Fruit fly (Drosophila melanogaster): Measurements from ENCODE around the gene Unc-115b.
"Not testable (repeated sequence)": the region's sequence is repeated elsewhere in the genome, so short reads cannot be mapped to it uniquely, and the experiment has no call there.

Gene Unc-115b

DNA sequence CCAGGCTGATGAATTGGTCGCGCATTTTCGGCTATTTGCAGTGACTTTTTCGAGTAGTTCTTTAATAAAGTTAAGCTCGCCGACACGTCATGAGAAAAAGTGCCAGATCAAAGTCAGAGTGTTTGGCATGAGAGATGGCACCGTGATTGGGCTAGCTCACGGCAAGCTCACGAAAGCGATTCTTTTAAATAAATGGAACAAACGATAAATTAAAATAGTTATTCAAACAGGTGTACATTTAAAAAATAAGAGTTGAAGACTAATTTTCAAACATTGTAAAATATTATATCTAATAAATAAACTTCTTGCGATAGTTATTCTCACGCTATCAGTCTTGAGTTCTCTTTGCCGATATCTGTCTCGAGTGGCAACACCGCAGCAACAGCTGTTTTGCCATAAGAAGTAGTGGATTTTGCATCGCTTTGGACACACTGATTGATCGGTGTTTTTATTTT lies at the start of gene Unc-115b, which contains the start of the genes p24-2 and CG32939:
TSS of gene Unc-115b (minus strand) at position 101 of the 455 bp plus-strand sequence.
TSS of gene p24-2 (minus strand) at position 120 of the 455 bp plus-strand sequence.
TSS of gene CG32939 (plus strand) at position 405 of the 455 bp plus-strand sequence.
- not testable (repeated sequence) for TF ChIP-seq CTCF, CG8478 (optimal IDR thresholded peaks at IDR 0.05)

DNA sequence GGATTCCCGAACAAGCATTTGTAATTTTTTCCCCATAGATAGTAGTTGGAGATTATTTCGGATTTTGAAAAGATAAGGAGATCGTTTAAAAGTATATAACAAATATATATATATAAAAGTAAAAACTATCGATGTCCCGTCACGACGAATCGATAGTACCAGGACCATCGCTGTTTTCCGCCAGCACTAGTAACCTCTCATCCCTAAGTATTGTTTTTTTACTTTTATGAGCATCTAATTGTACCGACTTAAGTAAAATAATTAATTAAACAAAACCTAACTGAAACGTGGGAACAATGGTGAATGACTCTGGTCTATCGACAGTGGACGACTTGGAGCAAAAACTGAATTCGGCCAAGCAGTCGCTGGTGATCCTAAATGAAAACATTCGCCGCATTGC lies 48.1 kb upstream of the Unc-115b start, which contains the start of gene Pnn:
TSS of gene Pnn (plus strand) at position 187 of the 400 bp plus-strand sequence.
- TF ChIP-seq CG8478 (optimal IDR thresholded peaks at IDR 0.05): no peak
- TF ChIP-seq CTCF (optimal IDR thresholded peaks at IDR 0.05): no peak

DNA sequence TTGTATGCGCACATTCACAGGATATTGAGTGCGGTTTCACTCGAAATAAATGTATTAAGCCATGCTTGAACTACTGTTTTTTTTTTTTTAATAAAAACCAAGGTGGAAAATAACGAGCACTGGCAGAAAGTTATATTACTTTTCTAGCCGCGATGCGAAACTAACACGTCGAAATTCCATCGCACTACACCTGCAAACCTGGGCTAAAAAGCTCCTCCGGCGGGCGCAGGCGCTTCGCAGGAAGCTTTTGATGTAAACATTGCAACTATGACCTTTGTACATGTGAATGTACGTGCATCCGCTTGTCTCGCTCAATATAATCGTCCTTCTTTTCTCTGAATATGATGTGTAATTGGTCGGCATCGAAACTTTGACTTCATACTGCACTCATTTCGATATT lies 47.2 kb upstream of the Unc-115b start, which contains the start of gene side-VII:
TSS of gene side-VII (minus strand) at position 187 of the 400 bp plus-strand sequence.
- TF ChIP-seq CG8478 (optimal IDR thresholded peaks at IDR 0.05) (no peak), CTCF (optimal IDR thresholded peaks at IDR 0.05) (no peak)

DNA sequence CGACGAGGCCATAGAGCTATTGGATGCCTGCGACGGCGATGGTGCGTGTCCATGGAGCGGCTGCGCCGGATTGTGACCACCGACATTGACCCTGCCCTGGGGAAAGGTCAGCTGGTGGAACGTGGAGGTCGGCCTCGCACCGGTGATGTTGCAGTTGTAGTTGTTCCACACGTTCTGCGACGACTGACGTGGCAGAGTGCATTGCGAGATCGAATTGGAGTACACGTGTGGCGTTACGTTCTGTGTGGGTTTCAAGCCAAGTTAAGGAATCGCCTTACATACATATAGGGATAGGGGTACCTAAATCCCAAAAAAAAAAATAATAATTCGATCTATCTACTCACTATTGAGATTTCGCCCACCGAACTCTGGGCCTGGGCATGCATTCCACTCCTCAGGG lies 42.6 kb upstream of the Unc-115b start:
- TF ChIP-seq CG8478 (optimal IDR thresholded peaks at IDR 0.05) (no peak), CTCF (optimal IDR thresholded peaks at IDR 0.05) (no peak)

DNA sequence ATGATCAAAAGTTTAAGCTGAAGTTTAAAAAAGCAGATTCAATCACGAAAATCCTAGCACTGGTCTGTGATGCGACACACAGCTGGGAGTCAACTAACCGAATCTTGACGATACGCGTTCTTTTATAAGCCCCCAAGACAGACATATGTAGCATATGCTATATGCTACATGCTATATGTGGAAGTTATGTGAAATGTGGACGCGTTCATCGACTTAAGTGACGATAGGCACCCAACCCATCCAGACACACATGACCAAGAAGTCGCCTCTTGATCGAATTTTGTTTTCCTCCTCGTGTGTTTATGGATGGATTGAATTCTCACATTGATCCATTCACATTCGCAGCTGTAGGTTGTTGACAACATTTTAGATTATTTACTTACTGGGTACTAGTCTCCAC lies 40.6 kb upstream of the Unc-115b start, which contains the start of gene alphaTub85E:
TSS of gene alphaTub85E (minus strand) at position 101 of the 400 bp plus-strand sequence.
- TF ChIP-seq CG8478 (optimal IDR thresholded peaks at IDR 0.05): no peak
- TF ChIP-seq CTCF (optimal IDR thresholded peaks at IDR 0.05): no peak

DNA sequence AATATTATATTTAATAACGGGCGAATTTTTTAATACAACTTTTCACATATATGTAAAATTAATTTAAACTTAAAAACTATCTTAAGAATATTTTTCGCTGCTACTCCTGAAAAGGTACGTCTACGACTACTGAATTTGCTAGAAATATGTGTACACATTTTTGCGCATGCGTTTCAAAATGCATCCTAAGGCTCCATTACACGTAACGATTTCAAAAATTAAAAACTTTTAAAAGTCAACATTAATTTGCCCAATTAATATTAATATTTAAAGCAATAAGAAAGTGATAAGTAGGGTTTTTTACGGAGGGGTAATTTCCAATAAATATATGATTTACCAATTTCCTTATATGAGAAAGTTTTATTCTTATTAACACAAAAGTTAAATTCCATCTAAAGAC lies 38.2 kb upstream of the Unc-115b start, which contains the start of gene FoxP:
TSS of gene FoxP (minus strand) at position 89 of the 400 bp plus-strand sequence.
- no peak for TF ChIP-seq CG8478 (optimal IDR thresholded peaks at IDR 0.05)
- TF ChIP-seq CTCF (optimal IDR thresholded peaks at IDR 0.05): no peak

DNA sequence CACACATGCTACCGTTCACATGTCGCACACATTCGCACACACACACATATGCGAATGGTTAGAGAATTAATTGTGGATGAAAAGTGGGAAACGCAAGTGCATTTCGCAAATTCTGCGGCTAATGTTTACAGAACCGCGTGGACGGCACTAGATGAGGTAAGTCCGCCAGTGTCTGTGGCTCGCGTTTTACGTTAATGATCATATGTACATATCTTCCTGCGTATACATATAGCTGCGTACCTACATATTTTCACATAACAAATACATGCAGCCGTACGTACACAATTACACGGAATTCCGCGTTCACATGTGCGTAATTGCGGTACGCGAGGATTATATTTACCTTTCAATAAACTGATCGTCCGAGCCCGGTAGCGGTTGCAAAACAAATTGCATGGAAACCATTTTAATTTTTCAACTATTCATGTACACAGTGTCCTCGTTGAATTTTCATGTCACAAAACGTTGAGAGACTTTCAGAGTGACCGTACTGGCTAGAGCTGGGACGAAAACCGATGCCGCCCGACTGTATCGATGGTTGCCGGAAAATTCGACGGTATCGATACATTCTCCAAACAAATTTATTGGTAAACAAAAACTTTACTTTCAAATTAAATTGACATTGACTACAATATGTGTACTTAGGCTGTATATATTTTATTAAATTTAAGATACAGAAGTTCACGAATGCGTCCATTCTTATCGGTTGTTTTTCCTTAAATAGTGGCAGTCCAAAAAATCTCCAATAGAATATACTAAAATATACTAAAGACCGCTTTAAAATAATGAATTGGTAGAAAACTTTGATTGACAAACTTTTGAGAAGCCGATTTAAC lies 32.8 kb upstream of the Unc-115b start, which contains the start of gene hyd:
TSS of gene hyd (minus strand) at position 495 of the 836 bp plus-strand sequence.
- TF ChIP-seq CG8478 (optimal IDR thresholded peaks at IDR 0.05) (no peak), CTCF (optimal IDR thresholded peaks at IDR 0.05) (no peak)

DNA sequence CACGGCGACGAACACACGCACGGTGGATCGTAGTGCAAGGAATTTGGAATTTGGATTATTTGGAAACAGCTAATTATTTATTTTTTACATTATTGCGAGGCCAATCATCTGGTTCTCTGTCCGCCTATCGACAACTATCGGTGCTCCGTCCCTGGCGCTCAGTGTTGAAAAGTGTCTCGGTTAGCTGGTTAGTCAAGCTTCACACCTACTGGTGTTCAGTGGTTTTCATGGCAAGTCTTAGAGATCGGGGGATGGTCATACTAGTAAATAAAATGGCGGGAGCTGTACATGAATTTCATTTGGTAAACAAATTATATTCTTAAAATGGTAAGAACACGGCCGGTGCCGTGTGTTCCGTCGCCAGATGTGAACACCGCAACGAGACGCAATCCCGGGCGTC lies 18.3 kb upstream of the Unc-115b start, which contains the start of the genes trbd and dmt:
TSS of gene trbd (minus strand) at position 152 of the 400 bp plus-strand sequence.
TSS of gene dmt (plus strand) at position 257 of the 400 bp plus-strand sequence.
- TF ChIP-seq CTCF (optimal IDR thresholded peaks at IDR 0.05) (peak; percentile 44 to 65), CG8478 (optimal IDR thresholded peaks at IDR 0.05) (no peak)

DNA sequence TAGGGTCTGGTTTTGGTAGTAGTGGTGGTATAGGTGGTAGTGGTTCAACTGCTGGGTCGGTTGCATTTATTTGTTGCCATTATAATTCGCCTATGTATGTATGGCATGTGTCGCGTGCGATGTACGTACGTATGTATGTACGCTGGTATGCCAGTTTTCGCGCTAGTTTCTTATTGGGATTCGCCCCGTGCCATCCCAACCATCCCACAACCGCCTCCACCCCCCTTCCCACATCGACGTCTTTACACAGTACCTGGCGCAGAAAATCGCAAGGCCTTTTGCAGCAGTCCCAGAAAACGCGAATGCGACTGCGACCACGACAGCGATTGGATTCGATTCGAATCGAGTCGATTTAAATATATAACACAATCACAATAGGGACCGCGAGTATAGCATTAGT lies 17.7 kb upstream of the Unc-115b start:
- TF ChIP-seq CTCF (optimal IDR thresholded peaks at IDR 0.05) (no peak), CG8478 (optimal IDR thresholded peaks at IDR 0.05) (no peak)

DNA sequence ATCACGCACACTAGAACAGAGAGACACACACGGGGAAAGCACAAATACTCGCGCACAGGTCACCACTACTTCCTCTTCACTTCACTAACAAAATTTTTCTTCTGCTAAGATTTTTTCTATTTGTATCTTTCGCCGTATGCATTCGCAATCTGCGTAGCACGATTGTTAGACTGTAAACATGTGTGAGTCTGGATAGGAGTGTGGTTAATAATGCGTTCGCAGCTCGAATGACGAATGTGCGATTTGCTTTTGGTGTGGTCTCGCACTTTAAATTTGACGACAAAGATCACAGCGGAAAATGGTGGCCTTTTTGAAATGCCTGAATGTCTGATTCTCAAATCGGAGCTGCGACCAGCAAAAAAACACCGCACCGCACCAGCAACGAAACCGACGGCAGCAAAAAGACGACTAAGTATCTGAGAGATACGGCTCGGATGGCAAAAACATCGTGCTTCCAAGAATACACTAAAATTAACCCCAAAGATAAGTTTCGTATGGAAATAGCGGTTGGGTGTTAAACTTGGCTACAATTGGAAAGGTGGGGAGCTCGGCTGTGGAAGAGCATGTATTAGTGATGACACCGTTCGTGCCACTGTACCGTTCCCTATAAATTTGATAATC lies 12.5 kb upstream of the Unc-115b start, which contains the start of gene Unc-115a:
TSS of gene Unc-115a (minus strand) at position 410 of the 621 bp plus-strand sequence.
- TF ChIP-seq CG8478 (optimal IDR thresholded peaks at IDR 0.05): no peak
- peak; percentile 69 to 72 for TF ChIP-seq CTCF (optimal IDR thresholded peaks at IDR 0.05)

DNA sequence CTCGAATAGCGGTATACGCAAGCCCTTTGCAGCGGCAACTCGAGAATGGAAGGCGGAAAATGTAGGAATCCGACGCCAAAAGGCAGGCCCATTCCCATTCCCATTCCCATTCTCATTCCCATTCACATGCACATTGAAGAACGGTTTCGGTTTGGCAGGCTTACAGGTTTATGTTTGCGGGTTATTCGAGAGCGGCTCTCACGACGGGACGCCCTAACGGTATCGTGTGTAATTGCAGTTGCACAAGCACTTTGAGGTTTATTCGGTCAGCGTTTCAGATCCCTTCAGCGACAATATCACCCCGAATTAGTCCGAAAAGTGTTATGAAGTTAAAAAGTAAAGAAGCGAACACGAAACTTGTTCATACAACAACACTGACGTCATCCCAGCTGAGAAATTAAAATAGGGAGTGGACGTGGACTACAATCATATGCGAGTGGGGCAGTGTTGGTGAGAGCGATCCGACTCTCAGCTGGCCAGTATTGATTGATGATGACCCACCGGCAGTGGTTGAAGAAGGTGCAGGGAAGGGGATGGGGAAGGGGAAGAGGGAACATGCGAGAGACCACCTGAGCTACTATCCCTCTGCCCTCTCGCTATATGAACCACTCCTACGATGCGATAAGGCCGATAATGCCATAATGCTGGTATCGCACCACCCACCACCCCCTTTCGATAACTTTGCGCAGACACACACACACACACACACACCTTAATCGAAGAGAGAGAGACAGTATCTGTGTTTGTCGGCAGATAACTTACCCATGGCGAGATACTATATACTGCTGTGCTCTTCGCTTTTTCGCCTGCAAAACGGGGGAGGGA lies 11.8 kb upstream of the Unc-115b start:
- no peak for TF ChIP-seq CG8478 (optimal IDR thresholded peaks at IDR 0.05)
- no peak for TF ChIP-seq CTCF (optimal IDR thresholded peaks at IDR 0.05)

DNA sequence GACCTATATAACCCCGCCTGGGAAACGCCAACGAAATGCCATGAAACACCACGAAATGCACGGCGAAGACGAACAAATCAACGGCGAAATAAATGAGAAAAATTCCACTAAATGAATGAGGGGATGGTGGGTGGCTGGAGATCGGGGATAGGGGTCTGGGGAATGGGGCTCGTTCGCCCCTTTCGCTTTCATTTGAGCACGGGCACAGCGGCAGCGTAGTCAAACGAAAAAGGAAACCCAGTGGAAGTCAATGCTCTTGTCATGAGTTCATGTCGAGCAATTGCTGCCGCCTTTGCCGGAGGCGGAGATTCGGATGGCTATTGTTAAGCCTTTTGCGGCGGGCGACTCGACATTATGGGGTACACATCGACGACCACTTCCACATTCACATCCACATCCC lies 10.7 kb upstream of the Unc-115b start:
- TF ChIP-seq CTCF (optimal IDR thresholded peaks at IDR 0.05): no peak
- no peak for TF ChIP-seq CG8478 (optimal IDR thresholded peaks at IDR 0.05)

DNA sequence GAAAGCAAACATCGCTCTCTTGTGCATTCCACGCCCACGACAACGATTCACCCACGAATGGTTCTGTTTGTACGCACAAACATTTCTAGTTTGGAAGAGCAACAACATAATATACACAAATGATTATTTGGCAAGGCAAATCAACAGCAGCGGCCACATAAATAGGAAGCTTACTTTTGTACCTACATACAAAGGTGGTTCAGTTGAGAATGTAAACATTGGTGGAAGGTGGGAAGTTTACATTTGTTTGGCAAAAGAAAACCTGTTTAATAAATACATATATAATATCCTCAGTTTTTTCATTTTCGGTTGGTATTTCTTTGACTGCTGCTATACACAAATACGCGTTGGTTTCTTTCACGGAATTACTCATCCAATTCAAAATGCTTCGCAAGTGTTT lies 10.0 kb upstream of the Unc-115b start:
- TF ChIP-seq CTCF (optimal IDR thresholded peaks at IDR 0.05) (no peak), CG8478 (optimal IDR thresholded peaks at IDR 0.05) (no peak)

DNA sequence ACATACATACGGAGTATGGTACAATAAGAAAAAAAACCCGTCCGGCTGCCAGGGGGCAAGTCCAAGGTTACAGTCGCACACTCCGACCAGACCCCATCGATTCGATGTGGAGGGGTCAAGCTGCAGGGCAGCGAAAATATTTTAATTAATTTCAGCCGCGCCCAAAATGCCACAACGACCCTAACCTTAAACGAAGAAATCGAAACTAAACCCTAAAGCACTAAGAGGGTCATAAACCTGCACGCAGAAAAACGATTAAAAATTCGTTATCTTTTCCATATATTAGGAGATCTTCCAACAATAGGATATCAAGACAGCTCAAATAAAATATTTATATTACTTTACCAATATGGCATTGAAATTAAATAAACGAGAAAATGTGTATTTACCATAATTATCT lies 9.3 kb upstream of the Unc-115b start:
- TF ChIP-seq CTCF (optimal IDR thresholded peaks at IDR 0.05) (no peak), CG8478 (optimal IDR thresholded peaks at IDR 0.05) (no peak)
